Fruit fly (Drosophila melanogaster) Kc167 (cell line): ENCODE results near the gene Pex16.

Experiments used
- h ChIP-seq: fragments of >200 bp; optimal IDR thresholded peaks from 3 replicates; lab custom pipeline; 2018; ENCODE audit warnings: missing external identifiers
- insv ChIP-seq: fragments of >200 bp; optimal IDR thresholded peaks from 3 replicates; lab custom pipeline; 2018; ENCODE audit warnings: missing external identifiers

- TF ChIP-seq insv (lab: Kevin White, UChicago) = no peak
- no peak for TF ChIP-seq h (lab: Kevin White, UChicago)
These were observed 568 bp downstream of the Pex16 start for dm6 chr3L:20777496-20777895.
